Worm (Caenorhabditis elegans) whole organism, young adult: ENCODE results near the gene manf-1.
A peak's percentile ranks its signal among the peaks of the same experiment; 100 is the strongest.

Experiments used
- B0019.2 ChIP-seq: fragments of 200-800 bp; sonication (Bioruptor generic); conservative IDR thresholded peaks from 2 replicates; pipeline ENCODE4 v1.3.6; 2022; ENCODE audit warnings: missing genetic modification reagents, missing genetic modification characterization, missing compliant biosample characterization
- C06A6.2 ChIP-seq: fragments of 200-800 bp; sonication (Bioruptor generic); conservative IDR thresholded peaks from 2 replicates; pipeline ENCODE4 v1.3.6; 2022; ENCODE audit warnings: missing genetic modification characterization, missing compliant biosample characterization
- C17E4.6 ChIP-seq: fragments of 200-800 bp; sonication (Bioruptor generic); IDR thresholded peaks from 2 replicates; pipeline ENCODE4 v1.3.6; 2022; ENCODE audit warnings: missing genetic modification reagents, missing genetic modification characterization, missing compliant biosample characterization
- D2030.7 ChIP-seq: fragments of 200-800 bp; sonication (Bioruptor generic); IDR thresholded peaks from 2 replicates; pipeline ENCODE4 v1.3.6; 2022; ENCODE audit warnings: missing genetic modification reagents, missing genetic modification characterization, missing compliant biosample characterization
- F49E8.2 ChIP-seq: sonication (generic microtip); optimal IDR thresholded peaks from 3 replicates; lab custom pipeline; 2017; ENCODE audit warnings: missing genetic modification characterization, mild to moderate bottlenecking, missing compliant biosample characterization, antibody characterized with exemption, moderate library complexity; ENCODE audit not compliant: insufficient read depth
- F57C9.4 ChIP-seq: sonication (generic microtip); optimal IDR thresholded peaks from 2 replicates; lab custom pipeline; 2017; ENCODE audit warnings: mild to moderate bottlenecking, missing genetic modification characterization, missing compliant biosample characterization
- K12H6.12 ChIP-seq: fragments of 200-800 bp; sonication (Bioruptor generic); optimal IDR thresholded peaks from 2 replicates; lab custom pipeline; 2018; ENCODE audit warnings: mild to moderate bottlenecking, missing genetic modification characterization, missing compliant biosample characterization
- ZK185.1 ChIP-seq: sonication (generic microtip); optimal IDR thresholded peaks from 2 replicates; lab custom pipeline; 2016; ENCODE audit warnings: mild to moderate bottlenecking, missing genetic modification characterization, missing compliant biosample characterization; ENCODE audit not compliant: poor library complexity, severe bottlenecking
- ama-1 ChIP-seq, 3 experiments: fragments of 150-350 bp in 1 of 3; sonication (generic microtip) in 2 of 3; optimal IDR thresholded peaks; 2 replicates each; lab custom pipeline; 2014 to 2018; ENCODE audit warnings: missing biosample characterization in 2 of 3, missing genetic modification characterization in 2 of 3, missing genetic modification reagents in 2 of 3
- aptf-2 ChIP-seq: fragments of 200-800 bp; sonication (Bioruptor generic); conservative IDR thresholded peaks from 2 replicates; pipeline ENCODE4 v1.3.6; 2022; ENCODE audit warnings: missing genetic modification reagents, missing genetic modification characterization, missing compliant biosample characterization
- aptf-3 ChIP-seq: fragments of 200-800 bp; sonication (Bioruptor generic); IDR thresholded peaks from 2 replicates; pipeline ENCODE4 v1.3.6; 2022; ENCODE audit warnings: missing genetic modification characterization, missing compliant biosample characterization
- athp-1 ChIP-seq: sonication (generic microtip); optimal IDR thresholded peaks from 2 replicates; lab custom pipeline; 2017; ENCODE audit warnings: mild to moderate bottlenecking, missing genetic modification characterization, missing compliant biosample characterization
- attf-5 ChIP-seq: fragments of 200-800 bp; sonication (Bioruptor generic); optimal IDR thresholded peaks from 2 replicates; lab custom pipeline; 2018; ENCODE audit warnings: mild to moderate bottlenecking, missing genetic modification characterization, missing compliant biosample characterization
- cebp-1 ChIP-seq, 2 experiments: fragments of 200-800 bp in 1 of 2; sonication (Bioruptor generic) in 1 of 2; sonication (generic microtip) in 1 of 2; IDR thresholded peaks in 1 of 2; optimal IDR thresholded peaks in 1 of 2; 2 replicates each; pipeline versions ENCODE4 v1.3.6 to Lab custom; 2017 to 2022; ENCODE audit warnings: missing compliant biosample characterization in 2 of 2, missing genetic modification characterization in 2 of 2, mild to moderate bottlenecking in 1 of 2, missing genetic modification reagents in 1 of 2, moderate library complexity in 1 of 2
- cebp-2 ChIP-seq: fragments of 200-800 bp; sonication (Bioruptor generic); IDR thresholded peaks from 2 replicates; pipeline ENCODE4 v1.3.6; 2022; ENCODE audit warnings: missing genetic modification characterization, missing compliant biosample characterization
- ceh-40 ChIP-seq: fragments of 200-800 bp; sonication (Bioruptor generic); IDR thresholded peaks from 2 replicates; pipeline ENCODE4 v1.3.6; 2022; ENCODE audit warnings: missing genetic modification characterization, missing compliant biosample characterization
- ceh-58 ChIP-seq: fragments of 200-800 bp; sonication (Bioruptor generic); IDR thresholded peaks from 2 replicates; pipeline ENCODE4 v1.3.6; 2022; ENCODE audit warnings: missing genetic modification characterization, missing compliant biosample characterization
- ceh-79 ChIP-seq: sonication (generic microtip); optimal IDR thresholded peaks from 2 replicates; lab custom pipeline; 2017; ENCODE audit warnings: mild to moderate bottlenecking, missing genetic modification characterization, missing compliant biosample characterization
- ceh-91 ChIP-seq: fragments of 200-800 bp; sonication (Bioruptor generic); IDR thresholded peaks from 2 replicates; pipeline ENCODE4 v1.3.6; 2022; ENCODE audit warnings: missing genetic modification reagents, missing genetic modification characterization, missing compliant biosample characterization
- dox-1 ChIP-seq: fragments of 200-800 bp; sonication (Bioruptor generic); IDR thresholded peaks from 2 replicates; pipeline ENCODE4 v1.3.6; 2022; ENCODE audit warnings: missing genetic modification reagents, missing genetic modification characterization, missing compliant biosample characterization
- dpl-1 ChIP-seq: fragments of 150-350 bp; optimal IDR thresholded peaks from 2 replicates; lab custom pipeline; 2014; ENCODE audit warnings: missing biosample characterization, missing genetic modification reagents, missing genetic modification characterization
- efl-1 ChIP-seq: fragments of 150-350 bp; optimal IDR thresholded peaks from 2 replicates; lab custom pipeline; 2014; ENCODE audit warnings: missing biosample characterization, missing genetic modification reagents, missing genetic modification characterization
- egrh-3 ChIP-seq: fragments of 200-800 bp; sonication (Bioruptor generic); IDR thresholded peaks from 2 replicates; pipeline ENCODE4 v1.3.6; 2022; ENCODE audit warnings: missing genetic modification reagents, missing genetic modification characterization, missing compliant biosample characterization
- ets-4 ChIP-seq: fragments of 200-800 bp; sonication (Bioruptor generic); optimal IDR thresholded peaks from 2 replicates; lab custom pipeline; 2018; ENCODE audit warnings: mild to moderate bottlenecking, missing genetic modification characterization, missing compliant biosample characterization
- fkh-3 ChIP-seq: sonication (generic microtip); optimal IDR thresholded peaks from 2 replicates; lab custom pipeline; 2016; ENCODE audit warnings: mild to moderate bottlenecking, missing genetic modification characterization, missing compliant biosample characterization
- him-1 ChIP-seq: sonication (generic microtip); optimal IDR thresholded peaks from 2 replicates; lab custom pipeline; 2016; ENCODE audit warnings: missing genotype, missing genetic modification reagents, missing genetic modification characterization, missing compliant biosample characterization
- hmg-1.2 ChIP-seq: fragments of 200-800 bp; sonication (Bioruptor generic); IDR thresholded peaks from 2 replicates; pipeline ENCODE4 v1.3.6; 2022; ENCODE audit warnings: missing genetic modification reagents, missing genetic modification characterization, missing compliant biosample characterization
- hmg-20 ChIP-seq: fragments of 200-800 bp; sonication (Bioruptor generic); IDR thresholded peaks from 2 replicates; pipeline ENCODE4 v1.3.6; 2022; ENCODE audit warnings: missing genetic modification reagents, missing genetic modification characterization, missing compliant biosample characterization
- hrde-1 ChIP-seq: sonication (generic microtip); optimal IDR thresholded peaks from 2 replicates; lab custom pipeline; 2016; ENCODE audit warnings: missing genetic modification characterization, mild to moderate bottlenecking, missing compliant biosample characterization, moderate library complexity, missing genotype, missing genetic modification reagents, borderline replicate concordance
- lin-35 ChIP-seq, 3 experiments: fragments of 150-350 bp in 2 of 3; sonication (generic microtip) in 1 of 3; optimal IDR thresholded peaks; 2 replicates each; lab custom pipeline; 2014 to 2018; ENCODE audit warnings: missing biosample characterization in 3 of 3, missing genetic modification characterization in 3 of 3, missing genetic modification reagents in 3 of 3
- madf-6 ChIP-seq: fragments of 200-800 bp; sonication (Bioruptor generic); IDR thresholded peaks from 2 replicates; pipeline ENCODE4 v1.3.6; 2022; ENCODE audit warnings: missing genetic modification reagents, missing genetic modification characterization, missing compliant biosample characterization
- mcd-1 ChIP-seq: fragments of 200-800 bp; sonication (Bioruptor generic); IDR thresholded peaks from 2 replicates; pipeline ENCODE4 v1.3.6; 2022; ENCODE audit warnings: missing genetic modification reagents, missing genetic modification characterization, missing compliant biosample characterization
- mel-28 ChIP-seq: sonication (generic microtip); optimal IDR thresholded peaks from 2 replicates; lab custom pipeline; 2016; ENCODE audit warnings: borderline replicate concordance, mild to moderate bottlenecking, missing genetic modification characterization, missing compliant biosample characterization
- mxl-1 ChIP-seq: sonication (generic microtip); optimal IDR thresholded peaks from 2 replicates; lab custom pipeline; 2016; ENCODE audit warnings: missing genetic modification characterization, missing compliant biosample characterization
- nfyb-1 ChIP-seq: fragments of 200-800 bp; sonication (Bioruptor generic); IDR thresholded peaks from 2 replicates; pipeline ENCODE4 v1.3.6; 2022; ENCODE audit warnings: missing genetic modification reagents, missing genetic modification characterization, missing compliant biosample characterization
- nhr-27 ChIP-seq: fragments of 200-800 bp; sonication (Bioruptor generic); optimal IDR thresholded peaks from 2 replicates; lab custom pipeline; 2018; ENCODE audit warnings: mild to moderate bottlenecking, missing genetic modification characterization, moderate library complexity, missing compliant biosample characterization
- sea-2 ChIP-seq: fragments of 200-800 bp; sonication (Bioruptor generic); IDR thresholded peaks from 2 replicates; pipeline ENCODE4 v1.3.6; 2022; ENCODE audit warnings: missing genetic modification characterization, missing compliant biosample characterization
- snpc-1.1 ChIP-seq: sonication (generic microtip); optimal IDR thresholded peaks from 2 replicates; lab custom pipeline; 2017; ENCODE audit warnings: missing genetic modification characterization, mild to moderate bottlenecking, missing compliant biosample characterization, antibody characterized with exemption, moderate library complexity, missing genotype, missing genetic modification reagents; ENCODE audit not compliant: insufficient read depth
- sptf-2 ChIP-seq: fragments of 200-800 bp; sonication (Bioruptor generic); optimal IDR thresholded peaks from 2 replicates; lab custom pipeline; 2018; ENCODE audit warnings: mild to moderate bottlenecking, missing genetic modification characterization, missing compliant biosample characterization
- tbp1 ChIP-seq: fragments of 200-800 bp; sonication (Bioruptor generic); optimal IDR thresholded peaks from 2 replicates; lab custom pipeline; 2018; ENCODE audit warnings: mild to moderate bottlenecking, missing genetic modification characterization, missing compliant biosample characterization
- unc-62 ChIP-seq: fragments of 150-350 bp; optimal IDR thresholded peaks from 2 replicates; lab custom pipeline; 2014; ENCODE audit warnings: missing biosample characterization, missing genetic modification reagents, missing genetic modification characterization
- zfh-2 ChIP-seq: fragments of 200-800 bp; sonication (Bioruptor generic); conservative IDR thresholded peaks from 2 replicates; pipeline ENCODE4 v1.3.6; 2022; ENCODE audit warnings: missing genetic modification reagents, missing genetic modification characterization, missing compliant biosample characterization
- ztf-18 ChIP-seq: sonication (generic microtip); optimal IDR thresholded peaks from 2 replicates; lab custom pipeline; 2016; ENCODE audit warnings: missing genotype, mild to moderate bottlenecking, missing genetic modification characterization, missing compliant biosample characterization
- ztf-22 ChIP-seq: fragments of 200-800 bp; sonication (Bioruptor generic); optimal IDR thresholded peaks from 2 replicates; lab custom pipeline; 2018; ENCODE audit warnings: mild to moderate bottlenecking, missing genetic modification characterization, moderate library complexity, missing compliant biosample characterization
- ztf-28 ChIP-seq: fragments of 200-800 bp; sonication (Bioruptor generic); IDR thresholded peaks from 2 replicates; pipeline ENCODE4 v1.3.6; 2022; ENCODE audit warnings: missing genetic modification reagents, missing genetic modification characterization, missing compliant biosample characterization
- ztf-6 ChIP-seq: fragments of 200-800 bp; sonication (Bioruptor generic); IDR thresholded peaks from 2 replicates; pipeline ENCODE4 v1.3.6; 2022; ENCODE audit warnings: missing genetic modification reagents, missing genetic modification characterization, missing compliant biosample characterization

The manf-1 gene

ce11 chrIV:2891535-2892233 lies 36.5 kb downstream of the manf-1 start:
- TF ChIP-seq fkh-3 (tag; lab: Kevin White, UChicago) (peak; percentile 49), nhr-27 (tag; lab: Kevin White, UChicago) (no peak), B0019.2 (GFP tag; lab: Robert Waterston, UW) (no peak), mcd-1 (0 out of 2 replicates have a peak, but pooled peaks have one; percentile 18), lin-35 (GFP tag; optimal IDR thresholded peaks at IDR 0.05; lab: Kevin White, UChicago) (no peak), ZK185.1 (tag; lab: Kevin White, UChicago) (no peak), ceh-58 (GFP tag; lab: Robert Waterston, UW) (no peak), sea-2 (no peak), attf-5 (GFP tag; lab: Kevin White, UChicago) (peak; percentile 16), ztf-28 (no peak), D2030.7 (GFP tag; lab: Robert Waterston, UW) (0 out of 2 replicates have a peak, but pooled peaks have one; percentile 8), ztf-6 (GFP tag; lab: Robert Waterston, UW) (no peak), ceh-79 (peak; percentile 85), madf-6 (peak; percentile 35; the same call in 1 of the 2 replicates), egrh-3 (GFP tag; lab: Robert Waterston, UW) (peak; percentile 6; the same call in 1 of the 2 replicates), ceh-40 (GFP tag; lab: Robert Waterston, UW) (no peak), F49E8.2 (tag; lab: Kevin White, UChicago) (peak; percentile 43), C06A6.2 (GFP tag; lab: Robert Waterston, UW) (no peak), hrde-1 (tag; lab: Kevin White, UChicago) (peak; percentile 56), hmg-20 (GFP tag; lab: Robert Waterston, UW) (no peak), aptf-2 (GFP tag; lab: Robert Waterston, UW) (no peak), mxl-1 (tag; lab: Kevin White, UChicago) (no peak), C17E4.6 (GFP tag; lab: Robert Waterston, UW) (no peak), zfh-2 (GFP tag; lab: Robert Waterston, UW) (peak; percentile 64), dox-1 (GFP tag; lab: Robert Waterston, UW) (no peak), cebp-1 (GFP tag; IDR thresholded peaks at IDR 0.05; lab: Robert Waterston, UW) (no peak), cebp-1 (tag; optimal IDR thresholded peaks at IDR 0.05; lab: Kevin White, UChicago) (peak; percentile 19), ets-4 (GFP tag; lab: Kevin White, UChicago) (peak; percentile 29), K12H6.12 (tag; lab: Kevin White, UChicago) (no peak), nfyb-1 (no peak), efl-1 (GFP tag; lab: Kevin White, UChicago) (no peak), mel-28 (tag; lab: Kevin White, UChicago) (no peak), ztf-22 (GFP tag; lab: Kevin White, UChicago) (no peak), hmg-1.2 (GFP tag; lab: Robert Waterston, UW) (0 out of 2 replicates have a peak, but pooled peaks have one; percentile 16), unc-62 (GFP tag; lab: Kevin White, UChicago) (no peak), athp-1 (peak; percentile 33), ceh-91 (no peak), tbp1 (GFP tag; lab: Kevin White, UChicago) (no peak), dpl-1 (GFP tag; lab: Kevin White, UChicago) (no peak), F57C9.4 (no peak), ztf-18 (peak; percentile 0), snpc-1.1 (tag; lab: Kevin White, UChicago) (no peak), ama-1 (optimal IDR thresholded peaks at IDR 0.05; lab: Kevin White, UChicago) (no peak), ama-1 (GFP tag; optimal IDR thresholded peaks at IDR 0.05; lab: Kevin White, UChicago) (peak in 1 of 2 experiments; percentile 49), aptf-3 (no peak), sptf-2 (GFP tag; lab: Kevin White, UChicago) (no peak), cebp-2 (GFP tag; lab: Robert Waterston, UW) (0 out of 2 replicates have a peak, but pooled peaks have one; percentile 75), him-1 (tag; lab: Kevin White, UChicago) (no peak)
